Fruit fly (Drosophila melanogaster) whole organism, embryonic: Measurements from ENCODE around the gene EloB.

Experiments used
- ATbp ChIP-seq: fragments of 200-800 bp; sonication (Bioruptor generic); optimal IDR thresholded peaks from 2 replicates; lab custom pipeline; 2017; ENCODE audit warnings: missing biosample characterization, mild to moderate bottlenecking, missing genetic modification characterization, missing genetic modification reagents
- Ada2b ChIP-seq: fragments of 200-800 bp; sonication (Bioruptor generic); IDR thresholded peaks from 2 replicates; pipeline ENCODE4 v1.3.6; 2022; ENCODE audit warnings: missing biosample characterization, missing genetic modification characterization
- B-H1 ChIP-seq: fragments of 200-800 bp; sonication (Bioruptor generic); IDR thresholded peaks from 3 replicates; pipeline ENCODE4 v1.3.6; 2022; ENCODE audit warnings: missing biosample characterization, missing genetic modification characterization
- Bteb2 ChIP-seq: fragments of 200-800 bp; sonication (Bioruptor generic); optimal IDR thresholded peaks from 2 replicates; lab custom pipeline; 2016; ENCODE audit warnings: missing biosample characterization, missing genetic modification characterization
- CG10543 ChIP-seq: fragments of 200-800 bp; sonication (Bioruptor generic); optimal IDR thresholded peaks from 3 replicates; lab custom pipeline; 2017; ENCODE audit warnings: missing biosample characterization, mild to moderate bottlenecking, missing genetic modification characterization, moderate library complexity
- CG10565 ChIP-seq: fragments of 200-800 bp; sonication (Bioruptor generic); optimal IDR thresholded peaks from 3 replicates; lab custom pipeline; 2016; ENCODE audit warnings: missing biosample characterization, mild to moderate bottlenecking, missing genetic modification characterization
- CG12299 ChIP-seq: fragments of 200-800 bp; sonication (Bioruptor generic); optimal IDR thresholded peaks from 2 replicates; lab custom pipeline; 2018; ENCODE audit warnings: missing biosample characterization, mild to moderate bottlenecking, missing genetic modification characterization
- CG13775 ChIP-seq: fragments of 200-800 bp; sonication (Bioruptor generic); optimal IDR thresholded peaks from 3 replicates; lab custom pipeline; 2017; ENCODE audit warnings: missing biosample characterization, mild to moderate bottlenecking, missing genetic modification characterization
- CG14050 ChIP-seq: fragments of 200-800 bp; sonication (Bioruptor generic); IDR thresholded peaks from 3 replicates; pipeline ENCODE4 v1.3.6; 2022; ENCODE audit warnings: missing biosample characterization, missing genetic modification characterization
- CG14710 ChIP-seq: fragments of 200-800 bp; sonication (Bioruptor generic); optimal IDR thresholded peaks from 3 replicates; lab custom pipeline; 2019; ENCODE audit warnings: missing biosample characterization, mild to moderate bottlenecking, missing genetic modification characterization, moderate library complexity
- CG15269 ChIP-seq: fragments of 200-800 bp; sonication (Bioruptor generic); optimal IDR thresholded peaks from 2 replicates; lab custom pipeline; 2018; ENCODE audit warnings: missing biosample characterization, mild to moderate bottlenecking, missing genetic modification characterization, moderate library complexity
- CG1647 ChIP-seq: fragments of 200-800 bp; sonication (Bioruptor generic); optimal IDR thresholded peaks from 3 replicates; lab custom pipeline; 2016; ENCODE audit warnings: missing biosample characterization, missing genetic modification characterization
- CG31441 ChIP-seq: fragments of 200-800 bp; sonication (Bioruptor generic); IDR thresholded peaks from 2 replicates; pipeline ENCODE4 v1.3.6; 2022; ENCODE audit warnings: missing biosample characterization, missing genetic modification characterization
- CG32767 ChIP-seq: fragments of 200-800 bp; sonication (Bioruptor generic); IDR thresholded peaks from 2 replicates; pipeline ENCODE4 v1.3.6; 2022; ENCODE audit warnings: missing biosample characterization, missing genetic modification characterization
- CG4424 ChIP-seq: fragments of 200-800 bp; sonication (Bioruptor generic); optimal IDR thresholded peaks from 3 replicates; lab custom pipeline; 2016; ENCODE audit warnings: missing biosample characterization, missing genetic modification characterization
- CG4617 ChIP-seq: fragments of 200-800 bp; sonication (Bioruptor generic); optimal IDR thresholded peaks from 3 replicates; lab custom pipeline; 2016; ENCODE audit warnings: missing biosample characterization, missing genetic modification characterization, borderline replicate concordance
- CG4854 ChIP-seq: fragments of 200-800 bp; sonication (Bioruptor generic); optimal IDR thresholded peaks from 2 replicates; lab custom pipeline; 2016; ENCODE audit warnings: missing biosample characterization, missing genetic modification characterization, inconsistent platforms
- CG8089 ChIP-seq: fragments of 200-800 bp; sonication (Bioruptor generic); optimal IDR thresholded peaks from 3 replicates; lab custom pipeline; 2016; ENCODE audit warnings: missing biosample characterization, missing genetic modification characterization
- CkIIα-i1 ChIP-seq: fragments of 200-800 bp; sonication (Bioruptor generic); IDR thresholded peaks from 2 replicates; pipeline ENCODE4 v1.3.6; 2022; ENCODE audit warnings: missing biosample characterization, missing genetic modification characterization
- CrebB ChIP-seq: fragments of 200-800 bp; sonication (Bioruptor generic); optimal IDR thresholded peaks from 3 replicates; lab custom pipeline; 2018; ENCODE audit warnings: missing biosample characterization, mild to moderate bottlenecking, missing genetic modification characterization
- D19A ChIP-seq: fragments of 200-800 bp; optimal IDR thresholded peaks from 3 replicates; lab custom pipeline; 2019; ENCODE audit warnings: missing biosample characterization, mild to moderate bottlenecking, missing genetic modification characterization, moderate library complexity
- Dad ChIP-seq: fragments of 200-800 bp; sonication (Bioruptor generic); optimal IDR thresholded peaks from 3 replicates; lab custom pipeline; 2016; ENCODE audit warnings: missing biosample characterization, missing genetic modification characterization
- Elba2 ChIP-seq: fragments of 200-800 bp; sonication (Bioruptor generic); optimal IDR thresholded peaks from 3 replicates; lab custom pipeline; 2016; ENCODE audit warnings: missing biosample characterization, missing genetic modification characterization
- Ets97D ChIP-seq: fragments of 200-800 bp; sonication (Bioruptor generic); optimal IDR thresholded peaks from 3 replicates; lab custom pipeline; 2016; ENCODE audit warnings: missing biosample characterization, missing genetic modification characterization
- Ptx1 ChIP-seq: fragments of 200-800 bp; sonication (Bioruptor generic); IDR thresholded peaks from 2 replicates; pipeline ENCODE4 v1.3.6; 2022; ENCODE audit warnings: missing biosample characterization, missing genetic modification characterization
- Side ChIP-seq: fragments of 200-800 bp; sonication (Bioruptor generic); optimal IDR thresholded peaks from 2 replicates; lab custom pipeline; 2016; ENCODE audit warnings: missing biosample characterization, missing genetic modification characterization
- Tbp ChIP-seq: fragments of >200 bp; optimal IDR thresholded peaks from 2 replicates; lab custom pipeline; 2018; ENCODE audit warnings: missing biosample characterization, missing genetic modification characterization
- ato ChIP-seq: fragments of 200-800 bp; sonication (Bioruptor generic); IDR thresholded peaks from 2 replicates; pipeline ENCODE4 v1.3.6; 2022; ENCODE audit warnings: missing biosample characterization, missing genetic modification characterization; ENCODE audit not compliant: partially characterized antibody
- cas ChIP-seq: fragments of 200-800 bp; sonication (Bioruptor generic); IDR thresholded peaks from 2 replicates; pipeline ENCODE4 v1.3.6; 2022; ENCODE audit warnings: missing biosample characterization, missing genetic modification characterization
- dati ChIP-seq: fragments of 200-800 bp; sonication (Bioruptor generic); IDR thresholded peaks from 2 replicates; pipeline ENCODE4 v1.3.6; 2022; ENCODE audit warnings: missing biosample characterization, missing genetic modification characterization
- dm ChIP-seq: fragments of 200-800 bp; sonication (Bioruptor generic); optimal IDR thresholded peaks from 3 replicates; lab custom pipeline; 2016; ENCODE audit warnings: missing biosample characterization, missing genetic modification characterization
- dmrt99B ChIP-seq: fragments of 200-800 bp; sonication (Bioruptor generic); optimal IDR thresholded peaks from 2 replicates; lab custom pipeline; 2018; ENCODE audit warnings: missing biosample characterization, mild to moderate bottlenecking, missing genetic modification characterization, moderate library complexity
- eve ChIP-seq, 2 experiments: fragments of >200 bp; optimal IDR thresholded peaks; 2 replicates each; lab custom pipeline; 2017; ENCODE audit warnings: missing biosample characterization in 2 of 2, missing genetic modification characterization in 2 of 2
- ewg ChIP-seq: fragments of 200-800 bp; sonication (Bioruptor generic); optimal IDR thresholded peaks from 3 replicates; lab custom pipeline; 2017; ENCODE audit warnings: mild to moderate bottlenecking, missing biosample characterization, missing genetic modification reagents, missing genetic modification characterization
- exex ChIP-seq: fragments of 200-800 bp; sonication (Bioruptor generic); optimal IDR thresholded peaks from 4 replicates; lab custom pipeline; 2018; ENCODE audit warnings: missing biosample characterization, mild to moderate bottlenecking, missing genetic modification characterization, moderate library complexity
- fd3F ChIP-seq: fragments of 200-800 bp; sonication (Bioruptor generic); optimal IDR thresholded peaks from 2 replicates; lab custom pipeline; 2018; ENCODE audit warnings: missing biosample characterization, mild to moderate bottlenecking, missing genetic modification characterization, moderate library complexity
- insv ChIP-seq, 2 experiments: fragments of 200-800 bp; sonication (Bioruptor generic); optimal IDR thresholded peaks; 3 replicates each; lab custom pipeline; 2016 to 2018; ENCODE audit warnings: missing biosample characterization in 2 of 2, missing genetic modification characterization in 2 of 2
- lbe ChIP-seq: fragments of 200-800 bp; sonication (Bioruptor generic); optimal IDR thresholded peaks from 2 replicates; lab custom pipeline; 2016; ENCODE audit warnings: missing biosample characterization, mild to moderate bottlenecking, missing genetic modification characterization
- otp ChIP-seq: fragments of 200-800 bp; sonication (Bioruptor generic); IDR thresholded peaks from 3 replicates; pipeline ENCODE4, ENCODE4 v1.3.6; 2022; ENCODE audit warnings: missing biosample characterization, missing genetic modification characterization
- pan ChIP-seq, 4 experiments: fragments of >200 bp in 3 of 4; fragments of 200-800 bp in 1 of 4; sonication (Bioruptor generic) in 1 of 4; optimal IDR thresholded peaks in 3 of 4; IDR thresholded peaks in 1 of 4; 2 replicates each; pipeline versions ENCODE4 v1.3.6 to Lab custom; 2017 to 2022; ENCODE audit warnings: missing biosample characterization in 2 of 4, missing genetic modification characterization in 2 of 4, mixed read lengths in 1 of 4
- repo ChIP-seq: fragments of 200-800 bp; sonication (Bioruptor generic); optimal IDR thresholded peaks from 2 replicates; lab custom pipeline; 2016; ENCODE audit warnings: missing biosample characterization, missing genetic modification characterization
- rib ChIP-seq: fragments of 200-800 bp; sonication (Bioruptor generic); IDR thresholded peaks from 2 replicates; pipeline ENCODE4 v1.3.6; 2022; ENCODE audit warnings: missing biosample characterization, missing genetic modification characterization
- row ChIP-seq: fragments of 200-800 bp; sonication (Bioruptor generic); IDR thresholded peaks from 3 replicates; pipeline ENCODE4 v1.3.6; 2022; ENCODE audit warnings: missing biosample characterization, missing genetic modification characterization
- sd ChIP-seq: fragments of 200-800 bp; sonication (Bioruptor generic); optimal IDR thresholded peaks from 3 replicates; lab custom pipeline; 2018; ENCODE audit warnings: missing biosample characterization, mild to moderate bottlenecking, missing genetic modification characterization, moderate library complexity
- sisA ChIP-seq: fragments of 200-800 bp; sonication (Bioruptor generic); IDR thresholded peaks from 2 replicates; pipeline ENCODE4 v1.3.6; 2022; ENCODE audit warnings: missing biosample characterization, missing genetic modification characterization
- sr ChIP-seq: fragments of 200-800 bp; sonication (Bioruptor generic); IDR thresholded peaks from 3 replicates; pipeline ENCODE4 v1.3.6; 2022; ENCODE audit warnings: missing biosample characterization, missing genetic modification characterization
- tna ChIP-seq: fragments of 200-800 bp; sonication (Bioruptor generic); IDR thresholded peaks from 2 replicates; pipeline ENCODE4 v1.3.6; 2022; ENCODE audit warnings: missing biosample characterization, missing genetic modification characterization; ENCODE audit not compliant: partially characterized antibody
- tup ChIP-seq: fragments of 200-800 bp; sonication (Bioruptor generic); optimal IDR thresholded peaks from 2 replicates; lab custom pipeline; 2016; ENCODE audit warnings: missing biosample characterization, mild to moderate bottlenecking, missing genetic modification characterization, moderate library complexity
- zen ChIP-seq: fragments of 200-800 bp; sonication (Bioruptor generic); optimal IDR thresholded peaks from 3 replicates; lab custom pipeline; 2018; ENCODE audit warnings: missing biosample characterization, mild to moderate bottlenecking, missing genetic modification characterization, moderate library complexity

The EloB gene

DNA sequence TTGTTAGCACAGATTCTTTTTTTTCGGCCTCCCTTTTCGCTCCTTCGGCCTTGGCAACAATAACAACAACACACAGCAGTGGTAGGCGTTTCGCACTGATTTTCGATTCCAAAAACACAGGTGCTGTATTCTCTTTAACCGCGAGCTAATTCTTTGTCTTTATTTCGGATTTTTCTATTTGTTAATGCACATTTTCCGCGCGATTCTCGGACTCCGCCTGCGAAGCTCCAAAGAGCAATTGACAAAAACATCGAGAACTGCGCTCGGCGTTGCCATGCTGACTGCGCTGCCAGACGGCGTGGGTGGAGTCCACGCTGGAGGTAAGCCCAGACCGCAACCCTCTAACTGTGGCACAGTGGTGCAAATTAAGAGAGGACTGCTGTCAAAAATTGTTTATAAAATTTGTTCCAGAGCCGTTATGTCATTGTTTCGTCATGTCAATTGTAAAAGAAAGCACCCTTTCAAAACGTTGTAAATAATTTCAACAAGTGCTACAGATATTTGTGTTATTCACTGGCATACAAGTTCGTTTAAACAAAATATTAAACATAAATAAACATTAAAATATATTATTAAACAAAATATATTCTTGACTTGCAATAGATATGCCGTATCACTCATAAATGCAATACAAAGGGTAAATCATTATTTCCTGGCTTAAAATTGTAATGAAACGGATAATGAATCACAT, 22.1 kb downstream of the EloB start, which contains the start of the genes DPCoAC and CG5180 (continued):
- TF ChIP-seq sisA: peak; percentile 77
- no peak for TF ChIP-seq Tbp (GFP tag; lab: Kevin White, UChicago)
- TF ChIP-seq insv (GFP tag; optimal IDR thresholded peaks at IDR 0.05; lab: Kevin White, UChicago): no peak
- peak; percentile 58 for TF ChIP-seq CG4617 (GFP tag; lab: Kevin White, UChicago)
- 0 out of 2 replicates have a peak, but pooled peaks have one; percentile 39 for TF ChIP-seq tna (GFP tag; lab: Robert Waterston, UW)
- TF ChIP-seq CG14050 (GFP tag; lab: Robert Waterston, UW): peak; percentile 37; the same call in 2 of the 3 replicates
- peak; percentile 52 for TF ChIP-seq dmrt99B
- TF ChIP-seq Bteb2 (GFP tag; lab: Kevin White, UChicago): peak; percentile 37
- peak; percentile 60 for TF ChIP-seq CG12299
- peak; percentile 37 for TF ChIP-seq Elba2
- peak; percentile 83 for TF ChIP-seq Ets97D
- peak; percentile 44; the same call in 1 of the 2 replicates for TF ChIP-seq cas
- peak; percentile 94 for TF ChIP-seq row (GFP tag; lab: Robert Waterston, UW)
- peak; percentile 65 for TF ChIP-seq zen
- peak; percentile 22 for TF ChIP-seq lbe (GFP tag; lab: Kevin White, UChicago)
- TF ChIP-seq eve (GFP tag; optimal IDR thresholded peaks at IDR 0.05; lab: Kevin White, UChicago): no peak
- TF ChIP-seq exex (tag; lab: Kevin White, UChicago): no peak
- peak; percentile 48 for TF ChIP-seq fd3F (GFP tag; lab: Kevin White, UChicago)
- peak; percentile 78 for TF ChIP-seq sr (GFP tag; lab: Robert Waterston, UW)
- TF ChIP-seq CG4854 (GFP tag; lab: Kevin White, UChicago): peak; percentile 24
- TF ChIP-seq Ptx1: peak; percentile 73
- TF ChIP-seq rib (GFP tag; lab: Robert Waterston, UW): peak; percentile 74
- peak; percentile 1 for TF ChIP-seq tup (GFP tag; lab: Kevin White, UChicago)
- peak; percentile 77 for TF ChIP-seq CG10543 (GFP tag; lab: Kevin White, UChicago)
- TF ChIP-seq CG8089 (GFP tag; lab: Kevin White, UChicago): peak; percentile 17
- no peak for TF ChIP-seq CkIIα-i1 (GFP tag; lab: Robert Waterston, UW)
- peak; percentile 67 for TF ChIP-seq dm
- peak; percentile 71 for TF ChIP-seq Ada2b (GFP tag; lab: Robert Waterston, UW)
- TF ChIP-seq CG32767 (GFP tag; lab: Robert Waterston, UW): no peak
- TF ChIP-seq ATbp (GFP tag; lab: Kevin White, UChicago): no peak
- peak; percentile 58 for TF ChIP-seq CG13775 (GFP tag; lab: Kevin White, UChicago)
- TF ChIP-seq Dad (GFP tag; lab: Kevin White, UChicago): peak; percentile 58
- TF ChIP-seq CG14710 (tag; lab: Kevin White, UChicago): peak; percentile 53
- TF ChIP-seq repo (GFP tag; lab: Kevin White, UChicago): peak; percentile 44
- TF ChIP-seq otp (GFP tag; lab: Robert Waterston, UW): 0 out of 3 replicates have a peak, but pooled peaks have one; percentile 48
- 0 out of 2 replicates have a peak, but pooled peaks have one; percentile 23 for TF ChIP-seq dati
- TF ChIP-seq CG4424 (GFP tag; lab: Kevin White, UChicago): peak; percentile 39
- no peak for TF ChIP-seq CG10565 (GFP tag; lab: Kevin White, UChicago)
- TF ChIP-seq pan (optimal IDR thresholded peaks at IDR 0.05; lab: Kevin White, UChicago): no peak
- TF ChIP-seq pan (GFP tag; optimal IDR thresholded peaks at IDR 0.05 in 1 of 2, IDR thresholded peaks at IDR 0.05 in 1 of 2): peak in 1 of 2 experiments; percentile 76
- TF ChIP-seq sd (tag; lab: Kevin White, UChicago): no peak
- peak; percentile 75 for TF ChIP-seq CG1647 (GFP tag; lab: Kevin White, UChicago)
- TF ChIP-seq B-H1 (GFP tag; lab: Robert Waterston, UW): peak; percentile 10; the same call in 1 of the 3 replicates
- peak; percentile 58 for TF ChIP-seq CrebB (tag; lab: Kevin White, UChicago)
- TF ChIP-seq ato (GFP tag; lab: Robert Waterston, UW): peak; percentile 60; the same call in 1 of the 2 replicates
- TF ChIP-seq D19A (tag; lab: Kevin White, UChicago): peak; percentile 43
- peak; percentile 19 for TF ChIP-seq Side
- peak; percentile 59; the same call in 1 of the 2 replicates for TF ChIP-seq CG31441 (GFP tag; lab: Robert Waterston, UW)
- TF ChIP-seq CG15269 (tag; lab: Kevin White, UChicago): peak; percentile 59
- TF ChIP-seq ewg (GFP tag; lab: Kevin White, UChicago): peak; percentile 45
